Worm (Caenorhabditis elegans) whole organism, L1 larva: ENCODE results near the gene clk-2.

Experiments
- C04F5.9 ChIP-seq: sonication (generic microtip); optimal IDR thresholded peaks from 2 replicates; lab custom pipeline; 2016; ENCODE audit warnings: missing genetic modification characterization, missing compliant biosample characterization
- F16B12.6 ChIP-seq: fragments of 150-350 bp; optimal IDR thresholded peaks from 2 replicates; lab custom pipeline; 2014; ENCODE audit warnings: missing biosample characterization, missing genetic modification characterization
- alr-1 ChIP-seq: fragments of 200-800 bp; sonication (Bioruptor generic); optimal IDR thresholded peaks from 2 replicates; lab custom pipeline; 2018; ENCODE audit warnings: borderline replicate concordance, mild to moderate bottlenecking, missing genetic modification characterization, missing compliant biosample characterization
- aly-2 ChIP-seq: fragments of 150-350 bp; optimal IDR thresholded peaks from 2 replicates; lab custom pipeline; 2014; ENCODE audit warnings: missing biosample characterization, missing genetic modification characterization
- ama-1 ChIP-seq: fragments of 150-350 bp; optimal IDR thresholded peaks from 2 replicates; lab custom pipeline; 2014
- blmp-1 ChIP-seq: fragments of 150-350 bp; optimal IDR thresholded peaks from 2 replicates; lab custom pipeline; 2014; ENCODE audit warnings: missing biosample characterization, missing genetic modification characterization
- ceh-63 ChIP-seq: fragments of 200-800 bp; sonication (Bioruptor generic); optimal IDR thresholded peaks from 2 replicates; lab custom pipeline; 2018; ENCODE audit warnings: mild to moderate bottlenecking, missing genetic modification characterization, missing compliant biosample characterization
- dpl-1 ChIP-seq, 3 experiments: fragments of 150-350 bp in 2 of 3; sonication (generic microtip) in 1 of 3; optimal IDR thresholded peaks; 2 replicates each; lab custom pipeline; 2014 to 2017; ENCODE audit warnings: missing biosample characterization in 3 of 3, missing genetic modification characterization in 3 of 3, missing genetic modification reagents in 3 of 3
- dsc-1 ChIP-seq: sonication (generic microtip); optimal IDR thresholded peaks from 2 replicates; lab custom pipeline; 2016; ENCODE audit warnings: mild to moderate bottlenecking, missing genetic modification characterization, missing compliant biosample characterization
- egl-13 ChIP-seq: sonication (generic microtip); optimal IDR thresholded peaks from 2 replicates; lab custom pipeline; 2016; ENCODE audit warnings: missing genotype, missing genetic modification reagents, missing genetic modification characterization, missing compliant biosample characterization
- elt-2 ChIP-seq: sonication (generic microtip); optimal IDR thresholded peaks from 2 replicates; lab custom pipeline; 2016; ENCODE audit warnings: missing genetic modification characterization, mild to moderate bottlenecking, inconsistent platforms, missing compliant biosample characterization, missing genetic modification reagents
- fkh-4 ChIP-seq: sonication (generic microtip); optimal IDR thresholded peaks from 2 replicates; lab custom pipeline; 2016; ENCODE audit warnings: missing compliant biosample characterization, missing genetic modification characterization, borderline replicate concordance
- fkh-8 ChIP-seq: sonication (generic microtip); optimal IDR thresholded peaks from 2 replicates; lab custom pipeline; 2016; ENCODE audit warnings: mild to moderate bottlenecking, missing genetic modification characterization, missing compliant biosample characterization
- fos-1 ChIP-seq: fragments of 150-350 bp; optimal IDR thresholded peaks from 2 replicates; lab custom pipeline; 2014; ENCODE audit warnings: missing biosample characterization, missing genetic modification characterization
- grh-1 ChIP-seq: fragments of 200-800 bp; sonication (Bioruptor generic); IDR thresholded peaks from 2 replicates; pipeline ENCODE4 v1.3.6; 2022; ENCODE audit warnings: missing genetic modification reagents, missing genetic modification characterization, missing compliant biosample characterization
- hlh-17 ChIP-seq: fragments of 200-800 bp; sonication (Bioruptor generic); optimal IDR thresholded peaks from 2 replicates; lab custom pipeline; 2018; ENCODE audit warnings: missing genetic modification characterization, mild to moderate bottlenecking, missing compliant biosample characterization, moderate library complexity, borderline replicate concordance
- irx-1 ChIP-seq: sonication (generic microtip); optimal IDR thresholded peaks from 2 replicates; lab custom pipeline; 2016; ENCODE audit warnings: missing genetic modification characterization, missing compliant biosample characterization
- jun-1 ChIP-seq: fragments of 150-350 bp; optimal IDR thresholded peaks from 2 replicates; lab custom pipeline; 2014; ENCODE audit warnings: missing biosample characterization, missing genetic modification reagents, missing genetic modification characterization
- lin-13 ChIP-seq: fragments of 150-350 bp; optimal IDR thresholded peaks from 2 replicates; lab custom pipeline; 2014; ENCODE audit warnings: missing biosample characterization, missing genetic modification reagents, missing genetic modification characterization
- lin-15B ChIP-seq: fragments of 150-350 bp; sonication (generic microtip); optimal IDR thresholded peaks from 3 replicates; lab custom pipeline; 2014; ENCODE audit warnings: missing biosample characterization, missing genetic modification characterization
- lin-35 ChIP-seq, 2 experiments: fragments of 150-350 bp; optimal IDR thresholded peaks; 2 replicates each; lab custom pipeline; 2014; ENCODE audit warnings: missing biosample characterization in 2 of 2, missing genetic modification characterization in 2 of 2, missing genetic modification reagents in 2 of 2
- lin-39 ChIP-seq: fragments of 150-350 bp; optimal IDR thresholded peaks from 2 replicates; lab custom pipeline; 2014; ENCODE audit warnings: missing biosample characterization, missing genetic modification reagents, missing genetic modification characterization
- lsy-2 ChIP-seq, 2 experiments: fragments of 150-350 bp; optimal IDR thresholded peaks; 2 replicates each; lab custom pipeline; 2014; ENCODE audit warnings: missing biosample characterization in 2 of 2, missing genetic modification characterization in 2 of 2
- mab-9 ChIP-seq: fragments of 200-800 bp; sonication (Bioruptor generic); IDR thresholded peaks from 2 replicates; pipeline ENCODE4 v1.3.6; 2022; ENCODE audit warnings: missing genetic modification reagents, missing genetic modification characterization, missing compliant biosample characterization
- mep-1 ChIP-seq: fragments of 150-350 bp; optimal IDR thresholded peaks from 2 replicates; lab custom pipeline; 2014; ENCODE audit warnings: missing biosample characterization, missing genetic modification characterization
- nhr-11 ChIP-seq: fragments of 150-350 bp; optimal IDR thresholded peaks from 2 replicates; lab custom pipeline; 2014; ENCODE audit warnings: missing biosample characterization, missing genetic modification characterization
- nhr-90 ChIP-seq: sonication (generic microtip); optimal IDR thresholded peaks from 2 replicates; lab custom pipeline; 2016; ENCODE audit warnings: mild to moderate bottlenecking, missing genetic modification characterization, missing compliant biosample characterization; ENCODE audit not compliant: poor library complexity
- rnt-1 ChIP-seq: sonication (generic microtip); optimal IDR thresholded peaks from 2 replicates; lab custom pipeline; 2016; ENCODE audit warnings: mild to moderate bottlenecking, missing genetic modification characterization, moderate library complexity, missing compliant biosample characterization
- skn-1 ChIP-seq: fragments of 150-350 bp; optimal IDR thresholded peaks from 2 replicates; lab custom pipeline; 2014; ENCODE audit warnings: missing biosample characterization, missing genetic modification characterization
- swsn-7 ChIP-seq: sonication (generic microtip); optimal IDR thresholded peaks from 2 replicates; lab custom pipeline; 2016; ENCODE audit warnings: missing genetic modification characterization, missing compliant biosample characterization
- unc-30 ChIP-seq: sonication (generic microtip); optimal IDR thresholded peaks from 2 replicates; lab custom pipeline; 2017; ENCODE audit warnings: missing biosample characterization, missing genetic modification characterization
- unc-62 ChIP-seq: fragments of 150-350 bp; optimal IDR thresholded peaks from 2 replicates; lab custom pipeline; 2014; ENCODE audit warnings: missing biosample characterization, missing genetic modification reagents, missing genetic modification characterization

The clk-2 gene

ce11 chrIII:7498346-7498745 lies 20.0 kb downstream of the clk-2 start (continued):
- TF ChIP-seq fkh-8 (tag; lab: Kevin White, UChicago) (peak; percentile 85), lin-13 (peak; percentile 99), fos-1 (tag; lab: Kevin White, UChicago) (peak; percentile 66), rnt-1 (tag; lab: Kevin White, UChicago) (peak; percentile 86), dpl-1 (GFP tag; optimal IDR thresholded peaks at IDR 0.05; lab: Kevin White, UChicago) (peak; percentile 95 to 98 (median 96))
- TF ChIP-seq, all 84 proteins: peak for 56

DNA sequence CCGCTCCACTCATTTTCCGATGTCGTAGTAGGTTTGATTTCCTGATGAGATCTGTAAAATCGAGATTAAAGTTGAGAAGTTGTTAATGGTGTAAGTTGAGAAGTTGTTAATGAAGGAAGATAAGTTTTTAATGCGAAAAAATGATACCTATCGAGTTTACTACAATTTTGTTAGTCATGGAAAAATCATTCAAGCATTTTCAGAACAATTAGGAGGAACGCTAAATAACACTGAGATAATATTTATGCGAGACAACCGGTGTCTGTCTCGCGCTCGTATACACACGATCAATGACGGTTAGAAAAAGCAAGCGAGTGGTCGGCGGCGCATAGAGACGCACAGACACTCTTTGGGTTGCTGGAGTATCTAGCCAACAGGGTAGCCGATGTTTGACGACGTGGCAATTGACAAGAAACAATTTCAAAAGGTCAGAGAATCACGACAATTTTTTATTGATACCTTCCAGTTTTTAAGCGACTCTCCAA lies 20.5 kb downstream of the clk-2 start, which contains the start of gene cgh-1:
cgh-1 (minus strand) TSS at position 51 of the 485 bp plus-strand sequence.
- TF ChIP-seq grh-1 (GFP tag; lab: Robert Waterston, UW): no peak
- TF ChIP-seq mab-9: no peak
- no peak for TF ChIP-seq hlh-17
- no peak for TF ChIP-seq nhr-11 (tag; lab: Kevin White, UChicago)
- TF ChIP-seq unc-62 (GFP tag; lab: Kevin White, UChicago): no peak
- peak; percentile 3 for TF ChIP-seq blmp-1 (tag; lab: Kevin White, UChicago)

DNA sequence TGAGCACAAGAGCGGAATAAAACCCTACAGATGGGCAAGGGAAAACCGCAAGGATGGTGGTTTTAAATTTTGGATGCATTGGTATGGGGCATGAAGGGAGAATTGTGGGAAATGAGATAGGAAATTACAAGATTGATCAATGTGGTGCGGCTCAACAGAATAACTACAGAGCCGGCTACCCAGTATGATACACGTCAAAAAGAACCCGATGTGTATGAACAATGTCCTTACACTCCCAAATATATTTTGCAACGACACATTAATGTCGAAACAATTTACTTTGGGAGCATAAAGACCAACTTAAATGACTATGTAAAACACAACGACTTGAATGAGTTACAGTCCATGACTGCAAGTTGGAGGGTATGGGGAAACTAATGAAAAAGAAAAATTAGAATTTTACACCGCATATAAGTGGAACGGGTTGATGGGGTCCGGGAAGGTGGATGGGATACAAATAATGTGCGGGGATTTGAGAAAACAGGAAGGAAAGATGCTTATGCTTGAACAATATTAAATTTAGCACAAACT lies 22.6 kb downstream of the clk-2 start:
- TF ChIP-seq fkh-4 (tag; lab: Kevin White, UChicago) (no peak), ceh-63 (GFP tag; lab: Kevin White, UChicago) (no peak), dpl-1 (GFP tag; optimal IDR thresholded peaks at IDR 0.05; lab: Kevin White, UChicago) (no peak), jun-1 (tag; lab: Kevin White, UChicago) (no peak), lsy-2 (tag; optimal IDR thresholded peaks at IDR 0.05; lab: Kevin White, UChicago) (no peak), skn-1 (tag; lab: Kevin White, UChicago) (no peak), mep-1 (tag; lab: Kevin White, UChicago) (no peak), F16B12.6 (tag; lab: Kevin White, UChicago) (no peak), blmp-1 (tag; lab: Kevin White, UChicago) (no peak), swsn-7 (tag; lab: Kevin White, UChicago) (no peak), rnt-1 (tag; lab: Kevin White, UChicago) (no peak), lin-39 (tag; lab: Kevin White, UChicago) (no peak), ama-1 (lab: Kevin White, UChicago) (no peak), unc-30 (tag; lab: Kevin White, UChicago) (no peak), C04F5.9 (tag; lab: Kevin White, UChicago) (no peak)

DNA sequence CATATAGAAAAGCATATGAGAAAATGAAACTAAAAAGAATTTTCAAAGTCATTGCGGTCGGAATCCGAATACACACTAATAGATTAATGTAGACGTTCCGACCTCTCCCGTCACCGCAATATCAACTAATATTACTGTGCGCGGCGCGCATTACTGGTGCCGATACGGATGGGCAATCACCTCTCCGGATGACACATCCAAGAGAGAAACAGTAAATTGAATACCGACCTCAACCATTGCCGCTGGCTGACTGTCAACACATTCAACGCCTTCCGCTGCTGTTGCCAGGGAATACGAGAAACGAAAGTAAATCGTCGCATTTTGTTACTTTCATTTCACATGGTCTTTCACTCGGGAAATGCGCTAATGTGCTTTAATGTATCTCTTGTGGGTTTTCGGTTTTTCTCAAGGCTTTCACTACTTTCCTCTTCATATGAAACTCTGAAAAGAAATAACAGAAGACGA lies 23.4 kb downstream of the clk-2 start:
- TF ChIP-seq lin-39 (tag; lab: Kevin White, UChicago) (no peak), blmp-1 (tag; lab: Kevin White, UChicago) (peak; percentile 96), alr-1 (tag; lab: Kevin White, UChicago) (no peak), C04F5.9 (tag; lab: Kevin White, UChicago) (no peak), hlh-17 (no peak), aly-2 (tag; lab: Kevin White, UChicago) (peak; percentile 57), dsc-1 (tag; lab: Kevin White, UChicago) (no peak), irx-1 (no peak)

ce11 chrIII:7491931-7492330 lies 26.4 kb downstream of the clk-2 start:
- no peak for TF ChIP-seq egl-13
- TF ChIP-seq nhr-90: no peak
- TF ChIP-seq lin-15B (tag; lab: Kevin White, UChicago): no peak
- no peak for TF ChIP-seq lin-35 (GFP tag; optimal IDR thresholded peaks at IDR 0.05; lab: Kevin White, UChicago)
- no peak for TF ChIP-seq elt-2 (tag; lab: Kevin White, UChicago)
